Fruit fly (Drosophila melanogaster): ENCODE data around the gene tho2.

DNA sequence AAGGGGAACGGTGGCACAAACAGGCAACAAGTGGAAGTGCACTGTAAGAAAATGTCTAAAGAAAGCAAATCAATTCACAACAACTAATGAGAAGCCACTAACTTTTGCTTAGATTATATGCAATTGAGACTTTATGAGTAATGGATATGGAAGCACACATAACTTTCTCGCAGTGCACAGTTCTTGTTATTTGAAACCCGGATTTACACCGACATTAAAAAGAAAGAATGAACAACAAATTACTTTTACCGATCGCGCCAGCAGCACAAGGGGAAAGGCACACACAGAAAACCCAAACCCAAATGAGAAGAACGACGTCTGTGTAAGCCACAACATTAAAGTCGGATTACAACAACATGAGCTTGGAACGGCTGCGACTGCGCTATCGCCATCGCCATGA is 44.1 kb upstream of the tho2 start:
- TF ChIP-seq pan (optimal IDR thresholded peaks at IDR 0.05) (no peak), EcR (GFP tag; optimal IDR thresholded peaks at IDR 0.05) (no peak), psq (optimal IDR thresholded peaks at IDR 0.05) (no peak), CG8478 (optimal IDR thresholded peaks at IDR 0.05) (no peak), usp (GFP tag; optimal IDR thresholded peaks at IDR 0.05) (no peak)

Measured in whole organism.